Fruit fly (Drosophila melanogaster) whole organism, embryonic: ENCODE data around the gene Srp19.

Experiments used
- Awh ChIP-seq: fragments of 200-800 bp; sonication (Bioruptor generic); IDR thresholded peaks from 2 replicates; pipeline ENCODE4, ENCODE4 v1.3.6; 2022; ENCODE audit warnings: missing biosample characterization, missing genetic modification characterization
- CG10366 ChIP-seq: fragments of 200-800 bp; sonication (Bioruptor generic); IDR thresholded peaks from 2 replicates; pipeline ENCODE4 v1.3.6; 2022; ENCODE audit warnings: missing biosample characterization, missing genetic modification characterization
- CG10462 ChIP-seq: fragments of 200-800 bp; sonication (Bioruptor generic); optimal IDR thresholded peaks from 2 replicates; lab custom pipeline; 2016; ENCODE audit warnings: missing biosample characterization, missing genetic modification characterization
- CG10565 ChIP-seq: fragments of 200-800 bp; sonication (Bioruptor generic); optimal IDR thresholded peaks from 3 replicates; lab custom pipeline; 2016; ENCODE audit warnings: missing biosample characterization, mild to moderate bottlenecking, missing genetic modification characterization
- CG10959 ChIP-seq: fragments of 200-800 bp; sonication (Bioruptor generic); IDR thresholded peaks from 2 replicates; pipeline ENCODE4 v1.3.6; 2022; ENCODE audit warnings: missing biosample characterization, missing genetic modification characterization
- CG11247 ChIP-seq: fragments of 200-800 bp; sonication (Bioruptor generic); IDR thresholded peaks from 2 replicates; pipeline ENCODE4 v1.3.6; 2022; ENCODE audit warnings: missing biosample characterization, missing genetic modification characterization
- CG15011 ChIP-seq: fragments of 200-800 bp; sonication (Bioruptor generic); optimal IDR thresholded peaks from 3 replicates; lab custom pipeline; 2018; ENCODE audit warnings: missing biosample characterization, mild to moderate bottlenecking, missing genetic modification characterization
- CG17359 ChIP-seq: fragments of 200-800 bp; sonication (Bioruptor generic); optimal IDR thresholded peaks from 3 replicates; lab custom pipeline; 2018; ENCODE audit warnings: missing biosample characterization, mild to moderate bottlenecking, missing genetic modification characterization, moderate library complexity
- CG1832 ChIP-seq: fragments of 200-800 bp; sonication (Bioruptor generic); optimal IDR thresholded peaks from 2 replicates; lab custom pipeline; 2017; ENCODE audit warnings: missing biosample characterization, mild to moderate bottlenecking, missing genetic modification characterization, inconsistent platforms
- CG2116 ChIP-seq: fragments of 200-800 bp; sonication (Bioruptor generic); optimal IDR thresholded peaks from 3 replicates; lab custom pipeline; 2018; ENCODE audit warnings: missing biosample characterization, mild to moderate bottlenecking, missing genetic modification characterization
- CG2199 ChIP-seq: fragments of 200-800 bp; sonication (Bioruptor generic); IDR thresholded peaks from 3 replicates; pipeline ENCODE4 v1.3.6; 2022; ENCODE audit warnings: missing biosample characterization, missing genetic modification characterization
- CG4617 ChIP-seq: fragments of 200-800 bp; sonication (Bioruptor generic); optimal IDR thresholded peaks from 3 replicates; lab custom pipeline; 2016; ENCODE audit warnings: missing biosample characterization, missing genetic modification characterization, borderline replicate concordance
- CG7271 ChIP-seq: fragments of 200-800 bp; sonication (Bioruptor generic); optimal IDR thresholded peaks from 2 replicates; lab custom pipeline; 2018; ENCODE audit warnings: missing biosample characterization, mild to moderate bottlenecking, missing genetic modification characterization, moderate library complexity
- CG7556 ChIP-seq: fragments of 200-800 bp; sonication (Bioruptor generic); optimal IDR thresholded peaks from 2 replicates; lab custom pipeline; 2017; ENCODE audit warnings: missing biosample characterization, mild to moderate bottlenecking, missing genetic modification characterization
- CG7786 ChIP-seq: fragments of 200-800 bp; sonication (Bioruptor generic); optimal IDR thresholded peaks from 2 replicates; lab custom pipeline; 2016; ENCODE audit warnings: missing biosample characterization, missing genetic modification characterization
- CG8478 ChIP-seq: fragments of >200 bp; optimal IDR thresholded peaks from 2 replicates; lab custom pipeline; 2018
- CG8765 ChIP-seq: fragments of 200-800 bp; sonication (Bioruptor generic); IDR thresholded peaks from 2 replicates; pipeline ENCODE4 v1.3.6; 2022; ENCODE audit warnings: missing biosample characterization, missing genetic modification characterization
- CG9876 ChIP-seq: fragments of 200-800 bp; sonication (Bioruptor generic); optimal IDR thresholded peaks from 2 replicates; lab custom pipeline; 2016; ENCODE audit warnings: missing biosample characterization, missing genetic modification characterization
- CG9932 ChIP-seq: fragments of 200-800 bp; sonication (Bioruptor generic); IDR thresholded peaks from 2 replicates; pipeline ENCODE4 v1.3.6; 2022; ENCODE audit warnings: missing biosample characterization, missing genetic modification characterization
- CkIIα-i1 ChIP-seq: fragments of 200-800 bp; sonication (Bioruptor generic); IDR thresholded peaks from 2 replicates; pipeline ENCODE4 v1.3.6; 2022; ENCODE audit warnings: missing biosample characterization, missing genetic modification characterization
- Dip2 ChIP-seq: fragments of 200-800 bp; sonication (Bioruptor generic); IDR thresholded peaks from 2 replicates; pipeline ENCODE4 v1.3.6; 2022; ENCODE audit warnings: missing biosample characterization, missing genetic modification characterization
- Dip3 ChIP-seq: fragments of 200-800 bp; sonication (Bioruptor generic); optimal IDR thresholded peaks from 3 replicates; lab custom pipeline; 2016; ENCODE audit warnings: missing biosample characterization, missing genetic modification characterization
- Doc3 ChIP-seq: fragments of 200-800 bp; sonication (Bioruptor generic); IDR thresholded peaks from 3 replicates; pipeline ENCODE4 v1.3.6; 2022; ENCODE audit warnings: missing biosample characterization, missing genetic modification characterization; ENCODE audit not compliant: partially characterized antibody
- E2f1 ChIP-seq: fragments of 200-800 bp; sonication (Bioruptor generic); IDR thresholded peaks from 2 replicates; pipeline ENCODE4 v1.3.6; 2022; ENCODE audit warnings: missing biosample characterization, missing genetic modification characterization
- E2f2 ChIP-seq: fragments of 200-800 bp; sonication (Bioruptor generic); IDR thresholded peaks from 2 replicates; pipeline ENCODE4 v1.3.6; 2022; ENCODE audit warnings: missing biosample characterization, missing genetic modification characterization
- HLH3B ChIP-seq: fragments of 200-800 bp; sonication (Bioruptor generic); IDR thresholded peaks from 2 replicates; pipeline ENCODE4 v1.3.6; 2022; ENCODE audit warnings: missing biosample characterization, missing genetic modification characterization
- Hand ChIP-seq: fragments of 200-800 bp; sonication (Bioruptor generic); optimal IDR thresholded peaks from 2 replicates; lab custom pipeline; 2017; ENCODE audit warnings: mild to moderate bottlenecking, missing biosample characterization, missing genetic modification reagents, missing genetic modification characterization
- Hmr ChIP-seq: fragments of 200-800 bp; sonication (Bioruptor generic); optimal IDR thresholded peaks from 3 replicates; lab custom pipeline; 2017; ENCODE audit warnings: mild to moderate bottlenecking, missing biosample characterization, missing genetic modification reagents, missing genetic modification characterization
- Hr51 ChIP-seq, 2 experiments: fragments of 200-800 bp; sonication (Bioruptor generic); optimal IDR thresholded peaks; 2 replicates in 1 of 2; 3 replicates in 1 of 2; lab custom pipeline; 2016 to 2018; ENCODE audit warnings: missing biosample characterization in 2 of 2, missing genetic modification characterization in 2 of 2, mild to moderate bottlenecking in 1 of 2, moderate library complexity in 1 of 2
- Lhr ChIP-seq: fragments of 200-800 bp; sonication (Bioruptor generic); optimal IDR thresholded peaks from 3 replicates; lab custom pipeline; 2017; ENCODE audit warnings: mild to moderate bottlenecking, missing biosample characterization, missing genetic modification reagents, missing genetic modification characterization
- Rx ChIP-seq: fragments of 200-800 bp; sonication (Bioruptor generic); IDR thresholded peaks from 2 replicates; pipeline ENCODE4 v1.3.6; 2022; ENCODE audit warnings: missing biosample characterization, missing genetic modification characterization
- Six4 ChIP-seq: fragments of 200-800 bp; sonication (Bioruptor generic); optimal IDR thresholded peaks from 2 replicates; lab custom pipeline; 2016; ENCODE audit warnings: missing biosample characterization, missing genetic modification characterization
- Spps ChIP-seq: fragments of 200-800 bp; sonication (Bioruptor generic); optimal IDR thresholded peaks from 2 replicates; lab custom pipeline; 2018; ENCODE audit warnings: missing biosample characterization, mild to moderate bottlenecking, missing genetic modification characterization
- Stat92E ChIP-seq, 3 experiments: fragments of >200 bp in 2 of 3; fragments of 200-800 bp in 1 of 3; sonication (Bioruptor generic) in 1 of 3; optimal IDR thresholded peaks; 2 replicates each; lab custom pipeline; 2017 to 2019; ENCODE audit warnings: missing biosample characterization in 3 of 3, missing genetic modification characterization in 3 of 3, mild to moderate bottlenecking in 1 of 3, moderate library complexity in 1 of 3
- Trl ChIP-seq, 3 experiments: fragments of >200 bp in 2 of 3; fragments of 200-800 bp in 1 of 3; sonication (Bioruptor generic) in 1 of 3; optimal IDR thresholded peaks; 2 replicates in 1 of 3; 3 replicates in 2 of 3; lab custom pipeline; 2016 to 2017; ENCODE audit warnings: missing biosample characterization in 1 of 3, missing genetic modification characterization in 1 of 3
- chinmo ChIP-seq: fragments of 200-800 bp; sonication (Bioruptor generic); IDR thresholded peaks from 4 replicates; pipeline ENCODE4 v1.3.6; 2022; ENCODE audit warnings: missing biosample characterization, missing genetic modification characterization; ENCODE audit not compliant: partially characterized antibody
- chm ChIP-seq: fragments of 200-800 bp; sonication (Bioruptor generic); IDR thresholded peaks from 2 replicates; pipeline ENCODE4 v1.3.6; 2022; ENCODE audit warnings: missing biosample characterization, missing genetic modification characterization
- dmrt11E ChIP-seq: fragments of 200-800 bp; sonication (Bioruptor generic); optimal IDR thresholded peaks from 3 replicates; lab custom pipeline; 2018; ENCODE audit warnings: missing biosample characterization, mild to moderate bottlenecking, missing genetic modification characterization, moderate library complexity
- esg ChIP-seq: fragments of 200-800 bp; sonication (Bioruptor generic); conservative IDR thresholded peaks from 2 replicates; pipeline ENCODE4 v1.3.6; 2022; ENCODE audit warnings: missing biosample characterization, missing genetic modification characterization
- jigr1 ChIP-seq: fragments of 200-800 bp; sonication (Bioruptor generic); IDR thresholded peaks from 3 replicates; pipeline ENCODE4 v1.3.6; 2022; ENCODE audit warnings: missing biosample characterization, missing genetic modification characterization
- luna ChIP-seq: fragments of 200-800 bp; sonication (Bioruptor generic); optimal IDR thresholded peaks from 2 replicates; lab custom pipeline; 2016; ENCODE audit warnings: missing biosample characterization, missing genetic modification characterization
- onecut ChIP-seq: fragments of 200-800 bp; sonication (Bioruptor generic); IDR thresholded peaks from 2 replicates; pipeline ENCODE4 v1.3.6; 2022; ENCODE audit warnings: missing biosample characterization, missing genetic modification characterization
- prd ChIP-seq, 3 experiments: fragments of >200 bp in 2 of 3; fragments of 200-800 bp in 1 of 3; sonication (Bioruptor generic) in 1 of 3; optimal IDR thresholded peaks in 2 of 3; IDR thresholded peaks in 1 of 3; 2 replicates in 2 of 3; 3 replicates in 1 of 3; pipeline versions ENCODE4 v1.3.6 to Lab custom; 2017 to 2022; ENCODE audit warnings: missing biosample characterization in 1 of 3, missing genetic modification characterization in 1 of 3
- pum ChIP-seq: fragments of 200-800 bp; sonication (Bioruptor generic); optimal IDR thresholded peaks from 2 replicates; lab custom pipeline; 2016; ENCODE audit warnings: missing biosample characterization, missing genetic modification characterization
- wek ChIP-seq: fragments of 200-800 bp; sonication (Bioruptor generic); optimal IDR thresholded peaks from 3 replicates; lab custom pipeline; 2018; ENCODE audit warnings: missing biosample characterization, mild to moderate bottlenecking, missing genetic modification characterization, moderate library complexity
- wor ChIP-seq: fragments of 200-800 bp; sonication (Bioruptor generic); IDR thresholded peaks from 2 replicates; pipeline ENCODE4 v1.3.6; 2022; ENCODE audit warnings: missing biosample characterization, missing genetic modification characterization
- zen ChIP-seq: fragments of 200-800 bp; sonication (Bioruptor generic); optimal IDR thresholded peaks from 3 replicates; lab custom pipeline; 2018; ENCODE audit warnings: missing biosample characterization, mild to moderate bottlenecking, missing genetic modification characterization, moderate library complexity
- zfh1 ChIP-seq: fragments of 200-800 bp; sonication (Bioruptor generic); IDR thresholded peaks from 3 replicates; pipeline ENCODE4 v1.3.6; 2022; ENCODE audit warnings: missing biosample characterization, missing genetic modification characterization

Srp19 gene

DNA sequence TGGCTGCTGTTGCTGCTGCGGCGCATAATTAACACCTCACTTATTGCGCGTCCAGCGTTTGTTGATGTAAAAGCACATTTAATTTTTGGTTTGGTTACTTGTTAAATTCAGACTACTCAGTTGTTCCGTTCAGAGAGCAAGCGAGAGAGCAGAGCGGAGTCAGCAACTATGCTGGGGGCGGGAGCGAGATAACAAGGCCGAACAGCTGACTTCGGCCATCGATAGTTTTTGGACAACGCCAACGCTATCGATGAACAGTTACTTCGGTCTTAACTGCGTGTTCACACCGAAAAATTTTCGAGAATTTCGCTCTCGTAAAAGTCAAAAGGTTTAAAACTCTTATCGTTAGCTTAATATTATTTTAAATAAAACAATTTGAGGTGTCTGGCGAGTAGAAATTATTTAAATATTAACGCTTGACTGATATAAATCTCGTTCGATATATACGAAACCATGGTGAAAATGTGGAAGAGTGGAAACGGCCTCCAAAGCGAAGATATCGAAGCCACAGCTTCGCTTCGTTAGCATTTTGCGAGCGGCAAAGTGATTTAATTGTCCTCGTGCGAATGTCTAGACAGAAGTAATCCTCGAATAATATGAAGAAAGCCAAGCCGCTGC lies 33.6 kb upstream of the Srp19 start, which contains the start of the genes SMSr and smid (continued):
- no peak for TF ChIP-seq Lhr (GFP tag; lab: Kevin White, UChicago)
- 0 out of 2 replicates have a peak, but pooled peaks have one; percentile 10 for TF ChIP-seq Rx (GFP tag; lab: Robert Waterston, UW)
- peak; percentile 30 for TF ChIP-seq pum
- TF ChIP-seq CG9876 (GFP tag; lab: Kevin White, UChicago): peak; percentile 18
- 0 out of 2 replicates have a peak, but pooled peaks have one; percentile 22 for TF ChIP-seq HLH3B (GFP tag; lab: Robert Waterston, UW)
- peak; percentile 20 for TF ChIP-seq CG15011 (GFP tag; lab: Kevin White, UChicago)
- TF ChIP-seq CG17359: peak; percentile 53
- TF ChIP-seq CG8765: peak; percentile 52; the same call in 1 of the 2 replicates
- TF ChIP-seq Trl (optimal IDR thresholded peaks at IDR 0.05; lab: Kevin White, UChicago): peak; percentile 82 to 88
- peak; percentile 43 for TF ChIP-seq Trl (GFP tag; optimal IDR thresholded peaks at IDR 0.05; lab: Kevin White, UChicago)
- TF ChIP-seq CG7556 (GFP tag; lab: Kevin White, UChicago): peak; percentile 44
- TF ChIP-seq Hand: peak; percentile 10
- TF ChIP-seq zen (tag; lab: Kevin White, UChicago): peak; percentile 77
- peak; percentile 30 for TF ChIP-seq CG4617 (GFP tag; lab: Kevin White, UChicago)
- TF ChIP-seq Hr51 (GFP tag; optimal IDR thresholded peaks at IDR 0.05; lab: Kevin White, UChicago): peak; percentile 39 to 63
- TF ChIP-seq CG10565: no peak
- no peak for TF ChIP-seq luna (GFP tag; lab: Kevin White, UChicago)
- TF ChIP-seq CG10959: no peak
- TF ChIP-seq Six4 (GFP tag; lab: Kevin White, UChicago): peak; percentile 35
- peak; percentile 46; the same call in 1 of the 2 replicates for TF ChIP-seq CG10366 (GFP tag; lab: Robert Waterston, UW)
- TF ChIP-seq wek (GFP tag; lab: Kevin White, UChicago): peak; percentile 22
- TF ChIP-seq CG11247: 0 out of 2 replicates have a peak, but pooled peaks have one; percentile 7
- no peak for TF ChIP-seq CG10462 (GFP tag; lab: Kevin White, UChicago)
- peak in 1 of 3 experiments; percentile 70 for TF ChIP-seq Stat92E (GFP tag; optimal IDR thresholded peaks at IDR 0.05; lab: Kevin White, UChicago)
- no peak for TF ChIP-seq E2f1 (GFP tag; lab: Robert Waterston, UW)
- TF ChIP-seq dmrt11E (tag; lab: Kevin White, UChicago): peak; percentile 70
- TF ChIP-seq esg (GFP tag; lab: Robert Waterston, UW): no peak
- peak; percentile 85; the same call in 3 of the 4 replicates for TF ChIP-seq chinmo (GFP tag; lab: Robert Waterston, UW)
- no peak for TF ChIP-seq Dip2 (GFP tag; lab: Robert Waterston, UW)
- peak; percentile 8 for TF ChIP-seq Spps
- no peak for TF ChIP-seq Awh (GFP tag; lab: Robert Waterston, UW)
- peak; percentile 80 for TF ChIP-seq CG9932 (GFP tag; lab: Robert Waterston, UW)
- peak; percentile 75 for TF ChIP-seq Hmr
- no peak for TF ChIP-seq wor (GFP tag; lab: Robert Waterston, UW)
- TF ChIP-seq jigr1 (GFP tag; lab: Robert Waterston, UW): no peak
- peak; percentile 80 for TF ChIP-seq CG1832
- no peak for TF ChIP-seq prd (optimal IDR thresholded peaks at IDR 0.05; lab: Kevin White, UChicago)
- peak; percentile 63; the same call in 2 of the 3 replicates for TF ChIP-seq prd (GFP tag; IDR thresholded peaks at IDR 0.05; lab: Robert Waterston, UW)
- TF ChIP-seq CG8478 (lab: Kevin White, UChicago): no peak
- TF ChIP-seq chm: peak; percentile 32; the same call in 1 of the 2 replicates
- TF ChIP-seq CkIIα-i1 (GFP tag; lab: Robert Waterston, UW): no peak
- peak; percentile 24; the same call in 1 of the 2 replicates for TF ChIP-seq E2f2 (GFP tag; lab: Robert Waterston, UW)
- peak; percentile 88 for TF ChIP-seq CG2116 (GFP tag; lab: Kevin White, UChicago)
- TF ChIP-seq CG2199: no peak
- peak; percentile 85 for TF ChIP-seq Doc3 (GFP tag; lab: Robert Waterston, UW)
- TF ChIP-seq CG7786 (GFP tag; lab: Kevin White, UChicago): peak; percentile 33
- peak; percentile 9 for TF ChIP-seq CG7271 (tag; lab: Kevin White, UChicago)
- TF ChIP-seq zfh1 (GFP tag; lab: Robert Waterston, UW): peak; percentile 42; the same call in 1 of the 3 replicates
- peak; percentile 62 for TF ChIP-seq Dip3 (GFP tag; lab: Kevin White, UChicago)
- TF ChIP-seq onecut: no peak
